Fruit fly (Drosophila melanogaster) whole organism: ENCODE results near the gene Hacd1.

Experiments
- CG8478 ChIP-seq: fragments of >200 bp; optimal IDR thresholded peaks from 2 replicates; lab custom pipeline; 2018; ENCODE audit warnings: inconsistent platforms
- Dll ChIP-seq: fragments of >200 bp; optimal IDR thresholded peaks from 2 replicates; lab custom pipeline; 2017
- EcR ChIP-seq, 2 experiments: fragments of >200 bp; optimal IDR thresholded peaks; 2 replicates each; lab custom pipeline; 2017; ENCODE audit warnings: missing biosample characterization in 2 of 2, missing genetic modification characterization in 2 of 2, missing genetic modification reagents in 2 of 2
- pan ChIP-seq: fragments of >200 bp; optimal IDR thresholded peaks from 2 replicates; lab custom pipeline; 2017
- psq ChIP-seq: fragments of >200 bp; optimal IDR thresholded peaks from 2 replicates; lab custom pipeline; 2017
- usp ChIP-seq: fragments of >200 bp; optimal IDR thresholded peaks from 2 replicates; lab custom pipeline; 2017; ENCODE audit warnings: missing biosample characterization, missing genetic modification characterization, mixed read lengths

DNA sequence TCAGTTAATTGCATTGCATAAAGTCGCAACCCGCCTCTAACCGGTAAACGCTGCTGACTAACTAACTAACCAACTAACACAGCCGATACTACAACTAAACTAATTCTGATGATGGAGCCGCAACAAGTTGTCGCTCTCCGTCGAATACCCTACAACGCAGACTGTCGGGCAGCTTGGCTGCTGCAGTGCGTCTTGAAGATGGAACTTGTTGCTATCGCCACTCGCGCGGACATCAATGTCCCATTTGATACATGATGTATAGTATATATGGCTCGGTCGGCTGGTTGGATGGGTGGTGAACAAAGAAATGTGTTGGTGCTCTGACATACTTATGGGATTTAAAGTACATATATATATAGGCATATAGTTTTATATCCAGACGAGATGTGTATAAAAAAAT, 23.4 kb upstream of the Hacd1 start:
- TF ChIP-seq psq (lab: Kevin White, UChicago) (no peak), usp (no peak), pan (lab: Kevin White, UChicago) (no peak), EcR (GFP tag; optimal IDR thresholded peaks at IDR 0.05; lab: Kevin White, UChicago) (no peak), CG8478 (lab: Kevin White, UChicago) (no peak), Dll (lab: Kevin White, UChicago) (no peak)
